Fruit fly (Drosophila melanogaster) whole organism, embryonic: ENCODE results near the gene InR.

ENCODE experiments used
- Oaz ChIP-seq: fragments of 200-800 bp; sonication (Bioruptor generic); IDR thresholded peaks from 2 replicates; pipeline ENCODE4 v1.3.6; 2022; ENCODE audit warnings: missing biosample characterization, missing genetic modification characterization
- Opbp ChIP-seq: fragments of 200-800 bp; sonication (Bioruptor generic); IDR thresholded peaks from 3 replicates; pipeline ENCODE4 v1.3.6; 2022; ENCODE audit warnings: missing biosample characterization, missing genetic modification characterization; ENCODE audit not compliant: partially characterized antibody
- Scr ChIP-seq: fragments of 200-800 bp; sonication (Bioruptor generic); IDR thresholded peaks from 2 replicates; pipeline ENCODE4 v1.3.6; 2022; ENCODE audit warnings: missing biosample characterization, missing genetic modification characterization; ENCODE audit not compliant: partially characterized antibody
- tgo ChIP-seq: fragments of 200-800 bp; sonication (Bioruptor generic); IDR thresholded peaks from 3 replicates; pipeline ENCODE4 v1.3.6; 2022; ENCODE audit warnings: missing biosample characterization, missing genetic modification characterization

DNA sequence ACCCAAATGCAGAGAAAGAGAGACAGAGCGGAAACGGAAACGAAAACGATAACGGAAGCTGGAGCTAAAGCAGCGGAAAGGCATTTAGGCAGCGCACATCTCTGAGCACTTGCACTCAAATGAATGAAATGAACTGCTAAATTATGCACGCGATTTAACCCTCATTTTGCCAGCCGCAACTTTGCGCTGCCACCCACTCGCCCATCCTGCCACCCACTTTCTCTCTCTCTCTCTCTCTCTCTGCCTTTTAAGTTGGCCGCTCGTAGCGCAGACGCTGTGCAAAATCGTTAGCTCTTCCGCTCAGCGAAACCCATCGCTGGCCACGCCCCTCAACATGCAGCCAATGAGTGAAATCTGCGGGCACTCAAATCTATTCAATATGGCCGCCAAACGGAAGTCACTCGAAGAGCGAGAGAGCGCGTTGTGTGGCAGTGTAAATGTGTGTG, 57.7 kb downstream of the InR start:
- TF ChIP-seq Scr (GFP tag; lab: Robert Waterston, UW) (no peak), Opbp (no peak), Oaz (GFP tag; lab: Robert Waterston, UW) (no peak), tgo (GFP tag; lab: Robert Waterston, UW) (no peak)
